Worm (Caenorhabditis elegans) whole organism, young adult: ENCODE results near the gene pus-1.

Source experiments
- B0019.2 ChIP-seq: fragments of 200-800 bp; sonication (Bioruptor generic); conservative IDR thresholded peaks from 2 replicates; pipeline ENCODE4 v1.3.6; 2022; ENCODE audit warnings: missing genetic modification reagents, missing genetic modification characterization, missing compliant biosample characterization
- B0261.1 ChIP-seq: sonication (generic microtip); optimal IDR thresholded peaks from 2 replicates; lab custom pipeline; 2016; ENCODE audit warnings: mild to moderate bottlenecking, missing genetic modification characterization, moderate library complexity, missing compliant biosample characterization
- C17E4.6 ChIP-seq: fragments of 200-800 bp; sonication (Bioruptor generic); IDR thresholded peaks from 2 replicates; pipeline ENCODE4 v1.3.6; 2022; ENCODE audit warnings: missing genetic modification reagents, missing genetic modification characterization, missing compliant biosample characterization
- F22D6.2 ChIP-seq: sonication (generic microtip); optimal IDR thresholded peaks from 2 replicates; lab custom pipeline; 2016; ENCODE audit warnings: mild to moderate bottlenecking, missing genetic modification characterization, missing compliant biosample characterization
- F23B12.7 ChIP-seq: sonication (generic microtip); optimal IDR thresholded peaks from 2 replicates; lab custom pipeline; 2017; ENCODE audit warnings: missing genetic modification characterization, mild to moderate bottlenecking, missing compliant biosample characterization, antibody characterized with exemption, moderate library complexity; ENCODE audit not compliant: insufficient read depth
- F49E8.2 ChIP-seq: sonication (generic microtip); optimal IDR thresholded peaks from 3 replicates; lab custom pipeline; 2017; ENCODE audit warnings: missing genetic modification characterization, mild to moderate bottlenecking, missing compliant biosample characterization, antibody characterized with exemption, moderate library complexity; ENCODE audit not compliant: insufficient read depth
- Y56A3A.18 ChIP-seq: fragments of 200-800 bp; sonication (Bioruptor generic); IDR thresholded peaks from 2 replicates; pipeline ENCODE4 v1.3.6; 2022; ENCODE audit warnings: missing genetic modification reagents, missing genetic modification characterization, missing compliant biosample characterization
- Y67H2A.10 ChIP-seq: fragments of 200-800 bp; sonication (Bioruptor generic); conservative IDR thresholded peaks from 2 replicates; pipeline ENCODE4 v1.3.6; 2022; ENCODE audit warnings: missing genetic modification reagents, missing genetic modification characterization, missing compliant biosample characterization
- ama-1 ChIP-seq, 3 experiments: fragments of 150-350 bp in 1 of 3; sonication (generic microtip) in 2 of 3; optimal IDR thresholded peaks; 2 replicates each; lab custom pipeline; 2014 to 2018; ENCODE audit warnings: missing biosample characterization in 2 of 3, missing genetic modification characterization in 2 of 3, missing genetic modification reagents in 2 of 3
- attf-6 ChIP-seq: fragments of 200-800 bp; sonication (Bioruptor generic); IDR thresholded peaks from 2 replicates; pipeline ENCODE4 v1.3.6; 2022; ENCODE audit warnings: missing genetic modification reagents, missing genetic modification characterization, missing compliant biosample characterization
- ceh-40 ChIP-seq: fragments of 200-800 bp; sonication (Bioruptor generic); IDR thresholded peaks from 2 replicates; pipeline ENCODE4 v1.3.6; 2022; ENCODE audit warnings: missing genetic modification characterization, missing compliant biosample characterization
- ceh-58 ChIP-seq: fragments of 200-800 bp; sonication (Bioruptor generic); IDR thresholded peaks from 2 replicates; pipeline ENCODE4 v1.3.6; 2022; ENCODE audit warnings: missing genetic modification characterization, missing compliant biosample characterization
- ceh-91 ChIP-seq: fragments of 200-800 bp; sonication (Bioruptor generic); IDR thresholded peaks from 2 replicates; pipeline ENCODE4 v1.3.6; 2022; ENCODE audit warnings: missing genetic modification reagents, missing genetic modification characterization, missing compliant biosample characterization
- dox-1 ChIP-seq: fragments of 200-800 bp; sonication (Bioruptor generic); IDR thresholded peaks from 2 replicates; pipeline ENCODE4 v1.3.6; 2022; ENCODE audit warnings: missing genetic modification reagents, missing genetic modification characterization, missing compliant biosample characterization
- dpff-1 ChIP-seq: sonication (generic microtip); optimal IDR thresholded peaks from 2 replicates; lab custom pipeline; 2017; ENCODE audit warnings: mild to moderate bottlenecking, missing genetic modification characterization, missing compliant biosample characterization
- dpl-1 ChIP-seq: fragments of 150-350 bp; optimal IDR thresholded peaks from 2 replicates; lab custom pipeline; 2014; ENCODE audit warnings: missing biosample characterization, missing genetic modification reagents, missing genetic modification characterization
- efl-1 ChIP-seq: fragments of 150-350 bp; optimal IDR thresholded peaks from 2 replicates; lab custom pipeline; 2014; ENCODE audit warnings: missing biosample characterization, missing genetic modification reagents, missing genetic modification characterization
- egl-18 ChIP-seq: fragments of 200-800 bp; sonication (Bioruptor generic); IDR thresholded peaks from 2 replicates; pipeline ENCODE4 v1.3.6; 2022; ENCODE audit warnings: missing genetic modification reagents, missing genetic modification characterization, missing compliant biosample characterization
- egl-44 ChIP-seq: fragments of 200-800 bp; sonication (Bioruptor generic); IDR thresholded peaks from 2 replicates; pipeline ENCODE4 v1.3.6; 2022; ENCODE audit warnings: missing genetic modification reagents, missing genetic modification characterization, missing compliant biosample characterization
- egrh-3 ChIP-seq: fragments of 200-800 bp; sonication (Bioruptor generic); IDR thresholded peaks from 2 replicates; pipeline ENCODE4 v1.3.6; 2022; ENCODE audit warnings: missing genetic modification reagents, missing genetic modification characterization, missing compliant biosample characterization
- ets-4 ChIP-seq: fragments of 200-800 bp; sonication (Bioruptor generic); optimal IDR thresholded peaks from 2 replicates; lab custom pipeline; 2018; ENCODE audit warnings: mild to moderate bottlenecking, missing genetic modification characterization, missing compliant biosample characterization
- hmg-20 ChIP-seq: fragments of 200-800 bp; sonication (Bioruptor generic); IDR thresholded peaks from 2 replicates; pipeline ENCODE4 v1.3.6; 2022; ENCODE audit warnings: missing genetic modification reagents, missing genetic modification characterization, missing compliant biosample characterization
- hsf-1 ChIP-seq: fragments of 200-800 bp; sonication (Bioruptor generic); IDR thresholded peaks from 2 replicates; pipeline ENCODE4 v1.3.6; 2022; ENCODE audit warnings: missing genetic modification reagents, missing genetic modification characterization, missing compliant biosample characterization
- let-526 ChIP-seq: fragments of 200-800 bp; sonication (Bioruptor generic); IDR thresholded peaks from 2 replicates; pipeline ENCODE4 v1.3.6; 2022; ENCODE audit warnings: missing genetic modification reagents, missing genetic modification characterization, missing compliant biosample characterization
- lin-40 ChIP-seq: sonication (generic microtip); optimal IDR thresholded peaks from 2 replicates; lab custom pipeline; 2016; ENCODE audit warnings: missing genetic modification characterization, mild to moderate bottlenecking, missing compliant biosample characterization, missing genotype, missing genetic modification reagents
- lir-1 ChIP-seq: fragments of 200-800 bp; sonication (Bioruptor generic); conservative IDR thresholded peaks from 2 replicates; pipeline ENCODE4 v1.3.6; 2022; ENCODE audit warnings: missing genetic modification reagents, missing genetic modification characterization, missing compliant biosample characterization
- lsl-1 ChIP-seq: fragments of 200-800 bp; sonication (Bioruptor generic); optimal IDR thresholded peaks from 2 replicates; lab custom pipeline; 2018; ENCODE audit warnings: mild to moderate bottlenecking, missing genetic modification characterization, moderate library complexity, missing compliant biosample characterization
- madf-6 ChIP-seq: fragments of 200-800 bp; sonication (Bioruptor generic); IDR thresholded peaks from 2 replicates; pipeline ENCODE4 v1.3.6; 2022; ENCODE audit warnings: missing genetic modification reagents, missing genetic modification characterization, missing compliant biosample characterization
- mcd-1 ChIP-seq: fragments of 200-800 bp; sonication (Bioruptor generic); IDR thresholded peaks from 2 replicates; pipeline ENCODE4 v1.3.6; 2022; ENCODE audit warnings: missing genetic modification reagents, missing genetic modification characterization, missing compliant biosample characterization
- nhr-80 ChIP-seq: sonication (generic microtip); optimal IDR thresholded peaks from 2 replicates; lab custom pipeline; 2016; ENCODE audit warnings: missing genetic modification characterization, missing compliant biosample characterization
- nhr-90 ChIP-seq: sonication (generic microtip); optimal IDR thresholded peaks from 2 replicates; lab custom pipeline; 2016; ENCODE audit warnings: missing genotype, mild to moderate bottlenecking, missing genetic modification characterization, missing compliant biosample characterization
- pha-4 ChIP-seq: fragments of 150-350 bp; sonication (generic microtip); optimal IDR thresholded peaks from 2 replicates; lab custom pipeline; 2014; ENCODE audit warnings: missing biosample characterization, missing genetic modification reagents, missing genetic modification characterization
- sdz-38 ChIP-seq: sonication (generic microtip); optimal IDR thresholded peaks from 2 replicates; lab custom pipeline; 2016; ENCODE audit warnings: missing genotype, missing genetic modification characterization, missing compliant biosample characterization
- snpc-1.1 ChIP-seq: sonication (generic microtip); optimal IDR thresholded peaks from 2 replicates; lab custom pipeline; 2017; ENCODE audit warnings: missing genetic modification characterization, mild to moderate bottlenecking, missing compliant biosample characterization, antibody characterized with exemption, moderate library complexity, missing genotype, missing genetic modification reagents; ENCODE audit not compliant: insufficient read depth
- snpc-3.4 ChIP-seq: sonication (generic microtip); optimal IDR thresholded peaks from 2 replicates; lab custom pipeline; 2017; ENCODE audit warnings: missing genetic modification characterization, mild to moderate bottlenecking, missing compliant biosample characterization, antibody characterized with exemption, moderate library complexity, missing genotype, missing genetic modification reagents
- sptf-2 ChIP-seq: fragments of 200-800 bp; sonication (Bioruptor generic); optimal IDR thresholded peaks from 2 replicates; lab custom pipeline; 2018; ENCODE audit warnings: mild to moderate bottlenecking, missing genetic modification characterization, missing compliant biosample characterization
- unc-130 ChIP-seq: sonication (generic microtip); optimal IDR thresholded peaks from 2 replicates; lab custom pipeline; 2016; ENCODE audit warnings: missing genetic modification reagents, missing genetic modification characterization, missing compliant biosample characterization
- xnd-1 ChIP-seq: sonication (generic microtip); optimal IDR thresholded peaks from 2 replicates; lab custom pipeline; 2016; ENCODE audit warnings: missing genotype, missing genetic modification reagents, missing genetic modification characterization, missing compliant biosample characterization
- zfh-2 ChIP-seq: fragments of 200-800 bp; sonication (Bioruptor generic); conservative IDR thresholded peaks from 2 replicates; pipeline ENCODE4 v1.3.6; 2022; ENCODE audit warnings: missing genetic modification reagents, missing genetic modification characterization, missing compliant biosample characterization
- zim-3 ChIP-seq: sonication (generic microtip); optimal IDR thresholded peaks from 2 replicates; lab custom pipeline; 2017; ENCODE audit warnings: mild to moderate bottlenecking, missing genetic modification characterization, moderate library complexity, missing compliant biosample characterization
- ztf-3 ChIP-seq: fragments of 200-800 bp; sonication (Bioruptor generic); optimal IDR thresholded peaks from 2 replicates; lab custom pipeline; 2018; ENCODE audit warnings: mild to moderate bottlenecking, missing genetic modification characterization, missing compliant biosample characterization
- ztf-6 ChIP-seq: fragments of 200-800 bp; sonication (Bioruptor generic); IDR thresholded peaks from 2 replicates; pipeline ENCODE4 v1.3.6; 2022; ENCODE audit warnings: missing genetic modification reagents, missing genetic modification characterization, missing compliant biosample characterization

pus-1 gene

DNA sequence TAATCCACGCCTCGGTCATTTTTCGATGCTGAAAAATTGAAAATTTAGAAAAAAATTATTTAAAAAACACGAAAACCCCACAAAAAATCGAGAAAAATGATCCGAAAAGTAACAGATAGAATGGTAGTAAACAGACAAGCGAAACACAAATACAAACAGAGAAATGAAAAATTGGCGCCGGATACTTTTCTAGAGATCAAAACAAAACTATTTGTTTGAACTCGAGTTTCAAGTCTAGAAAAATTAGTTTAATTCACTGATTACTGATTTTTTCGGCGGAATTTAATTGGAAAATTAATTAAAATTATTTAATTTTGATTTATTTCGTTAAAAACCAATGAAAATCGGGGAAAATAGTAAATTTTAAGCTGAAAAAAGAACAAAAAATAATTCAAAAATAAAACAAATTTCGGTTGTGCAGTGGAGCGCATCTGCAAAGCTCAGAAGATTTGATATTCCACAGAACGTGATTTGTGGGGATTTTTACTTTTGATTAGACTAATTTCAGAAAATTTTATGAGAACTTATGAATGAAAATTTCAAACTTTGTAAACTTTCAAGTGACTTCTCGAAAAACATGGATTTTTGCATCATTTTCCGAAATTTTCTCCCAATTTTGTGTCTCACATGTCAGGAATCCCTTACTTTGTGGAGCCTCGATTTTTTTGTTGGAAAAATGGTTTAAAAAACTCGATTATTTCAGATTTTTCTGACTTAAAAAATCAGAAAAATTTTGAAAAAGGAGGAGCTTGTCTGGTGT is 48.3 kb downstream of the pus-1 start, which contains the start of gene gyg-2 (continued):
- no peak for TF ChIP-seq B0261.1
- TF ChIP-seq snpc-1.1 (tag; lab: Kevin White, UChicago) = peak; percentile 2
- TF ChIP-seq hsf-1 (GFP tag; lab: Robert Waterston, UW) = peak; percentile 62; the same call in 1 of the 2 replicates
- TF ChIP-seq lin-40 (tag; lab: Kevin White, UChicago) = no peak
- TF ChIP-seq unc-130 (GFP tag; lab: Kevin White, UChicago) = no peak

DNA sequence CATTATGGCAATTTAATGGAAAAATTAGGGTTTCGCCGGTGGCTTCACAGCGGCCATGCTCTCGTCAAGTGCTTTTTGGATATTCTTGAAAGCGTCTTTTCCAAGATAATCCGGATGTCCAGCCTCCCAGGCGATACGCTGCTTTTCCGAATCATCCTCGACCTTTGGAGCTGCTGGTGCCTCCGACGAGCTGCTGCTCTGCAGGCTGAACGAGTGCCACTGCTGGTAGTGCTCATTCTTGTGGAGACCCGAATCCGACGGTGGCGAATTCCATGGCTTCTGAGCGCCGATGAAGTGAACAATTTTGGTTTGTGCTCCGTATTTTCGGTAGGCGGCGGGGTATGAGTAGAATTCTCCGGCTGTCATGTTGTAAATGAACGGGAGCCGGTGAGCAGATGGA is 49.5 kb downstream of the pus-1 start:
- TF ChIP-seq dox-1 (0 out of 2 replicates have a peak, but pooled peaks have one; percentile 21), F23B12.7 (no peak), zfh-2 (GFP tag; lab: Robert Waterston, UW) (peak; percentile 74), snpc-3.4 (no peak), egrh-3 (GFP tag; lab: Robert Waterston, UW) (peak; percentile 63; the same call in 1 of the 2 replicates)

DNA sequence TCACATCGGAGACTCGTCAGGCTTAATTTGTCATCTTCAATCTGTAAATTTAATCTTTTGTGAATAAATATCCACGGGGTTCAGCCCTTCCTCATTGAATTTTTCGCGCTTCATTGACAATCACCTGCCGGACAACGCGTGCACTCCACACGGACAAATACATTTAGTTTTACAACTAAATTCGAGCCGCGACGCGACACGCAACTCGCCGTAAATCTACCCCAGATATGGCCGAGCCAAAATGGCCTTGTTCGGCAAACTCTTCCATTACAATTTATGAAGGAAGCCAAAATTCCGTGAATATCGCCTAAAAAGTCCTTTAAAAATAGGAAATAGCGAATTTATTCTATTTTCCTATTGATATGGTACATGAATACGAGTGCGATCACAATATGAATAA is 50.0 kb downstream of the pus-1 start:
- TF ChIP-seq dpl-1 (GFP tag; lab: Kevin White, UChicago) (no peak), xnd-1 (tag; lab: Kevin White, UChicago) (peak; percentile 61), dox-1 (no peak), dpff-1 (tag; lab: Kevin White, UChicago) (no peak), efl-1 (GFP tag; lab: Kevin White, UChicago) (no peak), nhr-90 (tag; lab: Kevin White, UChicago) (no peak), C17E4.6 (peak; percentile 63; the same call in 1 of the 2 replicates), sdz-38 (tag; lab: Kevin White, UChicago) (no peak), F22D6.2 (no peak), lir-1 (GFP tag; lab: Robert Waterston, UW) (peak; percentile 37; the same call in 1 of the 2 replicates), pha-4 (tag; lab: Kevin White, UChicago) (no peak), mcd-1 (peak; percentile 34; the same call in 1 of the 2 replicates), let-526 (GFP tag; lab: Robert Waterston, UW) (no peak), zim-3 (no peak), madf-6 (GFP tag; lab: Robert Waterston, UW) (peak; percentile 78), Y56A3A.18 (GFP tag; lab: Robert Waterston, UW) (0 out of 2 replicates have a peak, but pooled peaks have one; percentile 53), egl-18 (GFP tag; lab: Robert Waterston, UW) (no peak), snpc-3.4 (no peak), ceh-58 (GFP tag; lab: Robert Waterston, UW) (peak; percentile 65; the same call in 1 of the 2 replicates), hsf-1 (GFP tag; lab: Robert Waterston, UW) (peak; percentile 72), ets-4 (GFP tag; lab: Kevin White, UChicago) (no peak), ama-1 (optimal IDR thresholded peaks at IDR 0.05; lab: Kevin White, UChicago) (no peak), ama-1 (GFP tag; optimal IDR thresholded peaks at IDR 0.05; lab: Kevin White, UChicago) (no peak), Y67H2A.10 (GFP tag; lab: Robert Waterston, UW) (no peak), nhr-80 (no peak), B0261.1 (no peak), unc-130 (GFP tag; lab: Kevin White, UChicago) (peak; percentile 27), ceh-91 (GFP tag; lab: Robert Waterston, UW) (peak; percentile 64; the same call in 1 of the 2 replicates), lsl-1 (GFP tag; lab: Kevin White, UChicago) (peak; percentile 3), sptf-2 (no peak), F49E8.2 (tag; lab: Kevin White, UChicago) (no peak), ztf-3 (GFP tag; lab: Kevin White, UChicago) (no peak), hmg-20 (no peak), ztf-6 (GFP tag; lab: Robert Waterston, UW) (no peak), attf-6 (peak; percentile 93), B0019.2 (no peak; the same call in 1 of the 2 replicates), ceh-40 (no peak), egl-44 (GFP tag; lab: Robert Waterston, UW) (peak; percentile 27; the same call in 1 of the 2 replicates)
